Fruit fly (Drosophila melanogaster) whole organism, embryonic: ENCODE data around the gene tbc.

Experiments
- Ada2b ChIP-seq: fragments of 200-800 bp; sonication (Bioruptor generic); IDR thresholded peaks from 2 replicates; pipeline ENCODE4 v1.3.6; 2022; ENCODE audit warnings: missing biosample characterization, missing genetic modification characterization
- Atf3 ChIP-seq: fragments of 200-800 bp; sonication (Bioruptor generic); optimal IDR thresholded peaks from 3 replicates; lab custom pipeline; 2016; ENCODE audit warnings: missing biosample characterization, missing genetic modification characterization
- BEAF-32 ChIP-seq: fragments of 200-800 bp; sonication (Bioruptor generic); optimal IDR thresholded peaks from 3 replicates; lab custom pipeline; 2017; ENCODE audit warnings: missing biosample characterization, missing genetic modification characterization, mild to moderate bottlenecking, moderate library complexity, missing genetic modification reagents
- Bdp1 ChIP-seq: fragments of 200-800 bp; sonication (Bioruptor generic); optimal IDR thresholded peaks from 3 replicates; lab custom pipeline; 2016; ENCODE audit warnings: missing biosample characterization, missing genetic modification characterization
- CG12219 ChIP-seq: fragments of 200-800 bp; sonication (Bioruptor generic); optimal IDR thresholded peaks from 3 replicates; lab custom pipeline; 2018; ENCODE audit warnings: missing biosample characterization, mild to moderate bottlenecking, missing genetic modification characterization
- CG12769 ChIP-seq: fragments of 200-800 bp; sonication (Bioruptor generic); optimal IDR thresholded peaks from 2 replicates; lab custom pipeline; 2019; ENCODE audit warnings: missing biosample characterization, mild to moderate bottlenecking, missing genetic modification characterization, moderate library complexity
- CG14860 ChIP-seq: fragments of 200-800 bp; sonication (Bioruptor generic); IDR thresholded peaks from 3 replicates; pipeline ENCODE4 v1.3.6; 2022; ENCODE audit warnings: missing biosample characterization, missing genetic modification characterization; ENCODE audit not compliant: partially characterized antibody
- CG3163 ChIP-seq: fragments of 200-800 bp; sonication (Bioruptor generic); optimal IDR thresholded peaks from 3 replicates; lab custom pipeline; 2016; ENCODE audit warnings: missing biosample characterization, missing genetic modification characterization
- CG33557 ChIP-seq: fragments of 200-800 bp; sonication (Bioruptor generic); optimal IDR thresholded peaks from 2 replicates; lab custom pipeline; 2019; ENCODE audit warnings: missing biosample characterization, mild to moderate bottlenecking, missing genetic modification characterization, moderate library complexity
- CG5953 ChIP-seq: fragments of 200-800 bp; sonication (Bioruptor generic); IDR thresholded peaks from 2 replicates; pipeline ENCODE4 v1.3.6; 2022; ENCODE audit warnings: missing biosample characterization, missing genetic modification characterization
- CG6654 ChIP-seq: fragments of 200-800 bp; sonication (Bioruptor generic); optimal IDR thresholded peaks from 2 replicates; lab custom pipeline; 2017; ENCODE audit warnings: missing biosample characterization, mild to moderate bottlenecking, missing genetic modification characterization
- CG7271 ChIP-seq: fragments of 200-800 bp; sonication (Bioruptor generic); optimal IDR thresholded peaks from 2 replicates; lab custom pipeline; 2018; ENCODE audit warnings: missing biosample characterization, mild to moderate bottlenecking, missing genetic modification characterization, moderate library complexity
- CG7963 ChIP-seq: fragments of 200-800 bp; sonication (Bioruptor generic); IDR thresholded peaks from 3 replicates; pipeline ENCODE4 v1.3.6; 2022; ENCODE audit warnings: missing biosample characterization, missing genetic modification characterization; ENCODE audit not compliant: partially characterized antibody
- CG9797 ChIP-seq: fragments of 200-800 bp; sonication (Bioruptor generic); optimal IDR thresholded peaks from 3 replicates; lab custom pipeline; 2018; ENCODE audit warnings: missing biosample characterization, mild to moderate bottlenecking, missing genetic modification characterization
- CG9876 ChIP-seq: fragments of 200-800 bp; sonication (Bioruptor generic); optimal IDR thresholded peaks from 2 replicates; lab custom pipeline; 2016; ENCODE audit warnings: missing biosample characterization, missing genetic modification characterization
- CrebB ChIP-seq: fragments of 200-800 bp; sonication (Bioruptor generic); optimal IDR thresholded peaks from 3 replicates; lab custom pipeline; 2018; ENCODE audit warnings: missing biosample characterization, mild to moderate bottlenecking, missing genetic modification characterization
- Dek ChIP-seq: fragments of 200-800 bp; sonication (Bioruptor generic); optimal IDR thresholded peaks from 3 replicates; lab custom pipeline; 2019; ENCODE audit warnings: missing biosample characterization, mild to moderate bottlenecking, missing genetic modification characterization, moderate library complexity
- Dip3 ChIP-seq: fragments of 200-800 bp; sonication (Bioruptor generic); optimal IDR thresholded peaks from 3 replicates; lab custom pipeline; 2016; ENCODE audit warnings: missing biosample characterization, missing genetic modification characterization
- GATAe ChIP-seq: fragments of 200-800 bp; sonication (Bioruptor generic); conservative IDR thresholded peaks from 2 replicates; pipeline ENCODE4 v1.3.6; 2022; ENCODE audit warnings: missing biosample characterization, missing genetic modification characterization
- HLHmδ ChIP-seq: fragments of 200-800 bp; sonication (Bioruptor generic); optimal IDR thresholded peaks from 2 replicates; lab custom pipeline; 2018; ENCODE audit warnings: missing biosample characterization, mild to moderate bottlenecking, missing genetic modification characterization, moderate library complexity
- Hmr ChIP-seq: fragments of 200-800 bp; sonication (Bioruptor generic); optimal IDR thresholded peaks from 3 replicates; lab custom pipeline; 2017; ENCODE audit warnings: mild to moderate bottlenecking, missing biosample characterization, missing genetic modification reagents, missing genetic modification characterization
- Max ChIP-seq: fragments of 200-800 bp; sonication (Bioruptor generic); optimal IDR thresholded peaks from 2 replicates; lab custom pipeline; 2016; ENCODE audit warnings: missing biosample characterization, mild to moderate bottlenecking, missing genetic modification characterization
- Meics ChIP-seq: fragments of 200-800 bp; sonication (Bioruptor generic); optimal IDR thresholded peaks from 2 replicates; lab custom pipeline; 2017; ENCODE audit warnings: missing biosample characterization, mild to moderate bottlenecking, missing genetic modification characterization
- NfI ChIP-seq: fragments of 200-800 bp; sonication (Bioruptor generic); optimal IDR thresholded peaks from 3 replicates; lab custom pipeline; 2018; ENCODE audit warnings: missing biosample characterization, mild to moderate bottlenecking, missing genetic modification characterization, moderate library complexity
- Oaz ChIP-seq: fragments of 200-800 bp; sonication (Bioruptor generic); IDR thresholded peaks from 2 replicates; pipeline ENCODE4 v1.3.6; 2022; ENCODE audit warnings: missing biosample characterization, missing genetic modification characterization
- Scr ChIP-seq: fragments of 200-800 bp; sonication (Bioruptor generic); IDR thresholded peaks from 2 replicates; pipeline ENCODE4 v1.3.6; 2022; ENCODE audit warnings: missing biosample characterization, missing genetic modification characterization; ENCODE audit not compliant: partially characterized antibody
- Sox100B ChIP-seq: fragments of 200-800 bp; sonication (Bioruptor generic); optimal IDR thresholded peaks from 3 replicates; lab custom pipeline; 2018; ENCODE audit warnings: missing biosample characterization, mild to moderate bottlenecking, missing genetic modification characterization
- Spps ChIP-seq: fragments of 200-800 bp; sonication (Bioruptor generic); optimal IDR thresholded peaks from 2 replicates; lab custom pipeline; 2018; ENCODE audit warnings: missing biosample characterization, mild to moderate bottlenecking, missing genetic modification characterization
- abd-A ChIP-seq: fragments of 200-800 bp; sonication (Bioruptor generic); optimal IDR thresholded peaks from 3 replicates; lab custom pipeline; 2019; ENCODE audit warnings: missing biosample characterization, mild to moderate bottlenecking, missing genetic modification characterization, moderate library complexity
- az2 ChIP-seq: fragments of 200-800 bp; sonication (Bioruptor generic); optimal IDR thresholded peaks from 3 replicates; lab custom pipeline; 2016; ENCODE audit warnings: missing biosample characterization, missing genetic modification characterization
- cg ChIP-seq: fragments of 200-800 bp; sonication (Bioruptor generic); optimal IDR thresholded peaks from 3 replicates; lab custom pipeline; 2019; ENCODE audit warnings: missing biosample characterization, mild to moderate bottlenecking, missing genetic modification characterization, moderate library complexity
- crc ChIP-seq: fragments of 200-800 bp; sonication (Bioruptor generic); optimal IDR thresholded peaks from 2 replicates; lab custom pipeline; 2016; ENCODE audit warnings: missing biosample characterization, missing genetic modification characterization
- cwo ChIP-seq: fragments of 200-800 bp; sonication (Bioruptor generic); optimal IDR thresholded peaks from 3 replicates; lab custom pipeline; 2017; ENCODE audit warnings: missing biosample characterization, missing genetic modification characterization, mild to moderate bottlenecking, moderate library complexity, missing genetic modification reagents
- da ChIP-seq: fragments of 200-800 bp; sonication (Bioruptor generic); optimal IDR thresholded peaks from 2 replicates; lab custom pipeline; 2016; ENCODE audit warnings: missing biosample characterization, missing genetic modification characterization
- exex ChIP-seq: fragments of 200-800 bp; sonication (Bioruptor generic); optimal IDR thresholded peaks from 4 replicates; lab custom pipeline; 2018; ENCODE audit warnings: missing biosample characterization, mild to moderate bottlenecking, missing genetic modification characterization, moderate library complexity
- gce ChIP-seq: fragments of 200-800 bp; sonication (Bioruptor generic); IDR thresholded peaks from 3 replicates; pipeline ENCODE4 v1.3.6; 2022; ENCODE audit warnings: missing biosample characterization, missing genetic modification characterization
- ham ChIP-seq: fragments of 200-800 bp; sonication (Bioruptor generic); IDR thresholded peaks from 2 replicates; pipeline ENCODE4 v1.3.6; 2022; ENCODE audit warnings: missing biosample characterization, missing genetic modification characterization
- maf-S ChIP-seq: fragments of 200-800 bp; sonication (Bioruptor generic); optimal IDR thresholded peaks from 2 replicates; lab custom pipeline; 2016; ENCODE audit warnings: missing biosample characterization, missing genetic modification characterization
- mirr ChIP-seq: fragments of 200-800 bp; sonication (Bioruptor generic); optimal IDR thresholded peaks from 3 replicates; lab custom pipeline; 2018; ENCODE audit warnings: missing biosample characterization, mild to moderate bottlenecking, missing genetic modification characterization
- scrt ChIP-seq: fragments of 200-800 bp; sonication (Bioruptor generic); optimal IDR thresholded peaks from 2 replicates; lab custom pipeline; 2018; ENCODE audit warnings: missing biosample characterization, mild to moderate bottlenecking, missing genetic modification characterization, moderate library complexity
- sqz ChIP-seq: fragments of 200-800 bp; sonication (Bioruptor generic); optimal IDR thresholded peaks from 3 replicates; lab custom pipeline; 2018; ENCODE audit warnings: missing biosample characterization, mild to moderate bottlenecking, missing genetic modification characterization
- tin ChIP-seq: fragments of 200-800 bp; sonication (Bioruptor generic); optimal IDR thresholded peaks from 3 replicates; lab custom pipeline; 2016; ENCODE audit warnings: missing biosample characterization, missing genetic modification characterization
- trem ChIP-seq: fragments of 200-800 bp; optimal IDR thresholded peaks from 3 replicates; lab custom pipeline; 2019; ENCODE audit warnings: missing biosample characterization, mild to moderate bottlenecking, missing genetic modification characterization, moderate library complexity
- tup ChIP-seq: fragments of 200-800 bp; sonication (Bioruptor generic); optimal IDR thresholded peaks from 2 replicates; lab custom pipeline; 2016; ENCODE audit warnings: missing biosample characterization, mild to moderate bottlenecking, missing genetic modification characterization, moderate library complexity
- usp ChIP-seq: fragments of >200 bp; optimal IDR thresholded peaks from 2 replicates; lab custom pipeline; 2017; ENCODE audit warnings: missing biosample characterization, missing genetic modification characterization
- wdn ChIP-seq: fragments of 200-800 bp; sonication (Bioruptor generic); IDR thresholded peaks from 2 replicates; pipeline ENCODE4 v1.3.6; 2022; ENCODE audit warnings: missing biosample characterization, missing genetic modification characterization
- wor ChIP-seq: fragments of 200-800 bp; sonication (Bioruptor generic); IDR thresholded peaks from 2 replicates; pipeline ENCODE4 v1.3.6; 2022; ENCODE audit warnings: missing biosample characterization, missing genetic modification characterization
- zfh1 ChIP-seq: fragments of 200-800 bp; sonication (Bioruptor generic); IDR thresholded peaks from 3 replicates; pipeline ENCODE4 v1.3.6; 2022; ENCODE audit warnings: missing biosample characterization, missing genetic modification characterization

Gene tbc

dm6 chrX:20495767-20496656, 46.9 kb downstream of the tbc start (continued):
- TF ChIP-seq Sox100B (peak; percentile 58), Ada2b (GFP tag; lab: Robert Waterston, UW) (peak; percentile 70), abd-A (tag; lab: Kevin White, UChicago) (peak; percentile 69), CG12769 (tag; lab: Kevin White, UChicago) (peak; percentile 12), CG3163 (GFP tag; lab: Kevin White, UChicago) (peak; percentile 21), HLHmδ (no peak), tin (GFP tag; lab: Kevin White, UChicago) (peak; percentile 52), Scr (GFP tag; lab: Robert Waterston, UW) (no peak), Dip3 (GFP tag; lab: Kevin White, UChicago) (peak; percentile 42), Max (GFP tag; lab: Kevin White, UChicago) (peak; percentile 43), wdn (GFP tag; lab: Robert Waterston, UW) (0 out of 2 replicates have a peak, but pooled peaks have one; percentile 14), maf-S (GFP tag; lab: Kevin White, UChicago) (peak; percentile 45), NfI (GFP tag; lab: Kevin White, UChicago) (peak; percentile 49), wor (GFP tag; lab: Robert Waterston, UW) (peak; percentile 29; the same call in 1 of the 2 replicates), az2 (peak; percentile 65), gce (GFP tag; lab: Robert Waterston, UW) (0 out of 3 replicates have a peak, but pooled peaks have one; percentile 50), CG9797 (no peak), mirr (no peak), sqz (GFP tag; lab: Kevin White, UChicago) (no peak), trem (tag; lab: Kevin White, UChicago) (peak; percentile 45), CG9876 (GFP tag; lab: Kevin White, UChicago) (no peak), CG7271 (tag; lab: Kevin White, UChicago) (no peak), CG14860 (GFP tag; lab: Robert Waterston, UW) (no peak), cwo (GFP tag; lab: Kevin White, UChicago) (peak; percentile 58), CrebB (tag; lab: Kevin White, UChicago) (no peak), crc (GFP tag; lab: Kevin White, UChicago) (no peak), CG5953 (GFP tag; lab: Robert Waterston, UW) (no peak), Bdp1 (GFP tag; lab: Kevin White, UChicago) (peak; percentile 43), CG7963 (no peak), CG6654 (no peak), BEAF-32 (GFP tag; lab: Kevin White, UChicago) (no peak), CG12219 (peak; percentile 22), Atf3 (peak; percentile 16), Hmr (GFP tag; lab: Kevin White, UChicago) (peak; percentile 36), scrt (peak; percentile 39), CG33557 (peak; percentile 35), Dek (tag; lab: Kevin White, UChicago) (peak; percentile 23), ham (GFP tag; lab: Robert Waterston, UW) (no peak), da (no peak), usp (GFP tag; lab: Kevin White, UChicago) (no peak), Oaz (GFP tag; lab: Robert Waterston, UW) (no peak), exex (no peak), Meics (GFP tag; lab: Kevin White, UChicago) (peak; percentile 57), cg (GFP tag; lab: Kevin White, UChicago) (no peak), GATAe (GFP tag; lab: Robert Waterston, UW) (no peak), Spps (peak; percentile 6), tup (GFP tag; lab: Kevin White, UChicago) (no peak), zfh1 (GFP tag; lab: Robert Waterston, UW) (peak; percentile 75)
